Worm (Caenorhabditis elegans): Measurements from ENCODE around the gene eif-3.B.

Gene eif-3.B

DNA sequence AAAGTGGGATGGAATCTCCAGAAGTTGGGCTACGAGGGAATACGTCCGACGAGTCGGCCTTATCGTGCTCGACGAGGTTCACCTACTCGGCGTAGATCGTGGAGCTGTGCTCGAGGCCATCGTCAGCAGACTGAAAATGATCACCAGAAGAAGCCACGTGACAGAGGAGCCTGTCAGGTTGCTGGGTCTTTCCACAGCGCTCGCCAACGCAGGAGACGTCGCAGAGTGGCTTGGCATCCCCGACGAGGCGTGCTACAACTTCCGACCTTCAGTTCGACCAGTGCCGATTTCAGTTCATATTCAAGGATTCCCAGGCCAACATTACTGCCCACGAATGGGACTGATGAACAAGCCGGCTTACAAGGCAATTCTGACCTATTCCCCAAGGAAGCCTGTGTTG is 24.1 kb upstream of the eif-3.B start:
- no peak for TF ChIP-seq tra-4 (tag; optimal IDR thresholded peaks at IDR 0.05)
- no peak for TF ChIP-seq ets-7 (tag; optimal IDR thresholded peaks at IDR 0.05)
- no peak for TF ChIP-seq F13C5.2 (tag; optimal IDR thresholded peaks at IDR 0.05)
- TF ChIP-seq hmbx-1 (tag; optimal IDR thresholded peaks at IDR 0.05) = no peak
- TF ChIP-seq hnd-1 (tag; optimal IDR thresholded peaks at IDR 0.05) = no peak
- TF ChIP-seq scrt-1 (GFP tag; IDR thresholded peaks at IDR 0.05) = no peak
- TF ChIP-seq tbx-37 (GFP tag; conservative IDR thresholded peaks at IDR 0.05) = no peak
- no peak for TF ChIP-seq hmg-4 (GFP tag; optimal IDR thresholded peaks at IDR 0.05)
- no peak for TF ChIP-seq B0310.2 (tag; optimal IDR thresholded peaks at IDR 0.05)
- no peak for TF ChIP-seq aly-1 (tag; optimal IDR thresholded peaks at IDR 0.05)
- TF ChIP-seq sea-1 (GFP tag; conservative IDR thresholded peaks at IDR 0.05) = no peak
- TF ChIP-seq ceh-13 (GFP tag; optimal IDR thresholded peaks at IDR 0.05) = no peak
- no peak for TF ChIP-seq flt-1 (GFP tag; IDR thresholded peaks at IDR 0.05)
- no peak for TF ChIP-seq tbx-11 (GFP tag; IDR thresholded peaks at IDR 0.05)
- TF ChIP-seq ama-1 (optimal IDR thresholded peaks at IDR 0.05) = no peak
- TF ChIP-seq pes-1 (GFP tag; IDR thresholded peaks at IDR 0.05) = no peak
- TF ChIP-seq ceh-36 (tag; optimal IDR thresholded peaks at IDR 0.05) = no peak

DNA sequence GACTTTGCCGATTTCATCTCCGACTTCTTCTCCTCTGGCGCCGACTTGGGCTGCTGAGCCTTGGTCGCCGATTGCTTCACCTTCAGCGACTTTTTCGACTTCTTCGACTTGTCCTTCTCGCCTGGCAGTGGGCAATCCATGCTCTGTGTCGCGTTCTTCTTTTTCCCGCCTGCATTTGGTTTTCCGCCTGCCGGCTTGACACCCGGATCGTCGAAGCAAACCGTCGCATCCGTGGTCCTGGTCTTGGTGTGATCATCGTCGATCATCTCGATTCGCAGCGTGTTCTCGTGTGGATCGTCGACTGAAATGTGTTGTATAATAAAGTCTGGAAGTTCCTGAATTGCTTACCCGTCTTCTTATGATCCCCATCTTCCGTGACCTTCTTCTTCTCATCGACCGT is 23.1 kb upstream of the eif-3.B start:
- TF ChIP-seq hmg-4 (GFP tag; optimal IDR thresholded peaks at IDR 0.05) (no peak), aly-1 (tag; optimal IDR thresholded peaks at IDR 0.05) (no peak), hmbx-1 (tag; optimal IDR thresholded peaks at IDR 0.05) (no peak), ama-1 (optimal IDR thresholded peaks at IDR 0.05) (no peak), tbx-37 (GFP tag; conservative IDR thresholded peaks at IDR 0.05) (no peak), scrt-1 (GFP tag; IDR thresholded peaks at IDR 0.05) (no peak), B0310.2 (tag; optimal IDR thresholded peaks at IDR 0.05) (no peak), ceh-36 (tag; optimal IDR thresholded peaks at IDR 0.05) (no peak), sea-1 (GFP tag; conservative IDR thresholded peaks at IDR 0.05) (no peak), pes-1 (GFP tag; IDR thresholded peaks at IDR 0.05) (no peak), tbx-11 (GFP tag; IDR thresholded peaks at IDR 0.05) (no peak), ets-7 (tag; optimal IDR thresholded peaks at IDR 0.05) (no peak), F13C5.2 (tag; optimal IDR thresholded peaks at IDR 0.05) (no peak), flt-1 (GFP tag; IDR thresholded peaks at IDR 0.05) (no peak), tra-4 (tag; optimal IDR thresholded peaks at IDR 0.05) (no peak), hnd-1 (tag; optimal IDR thresholded peaks at IDR 0.05) (no peak), ceh-13 (GFP tag; optimal IDR thresholded peaks at IDR 0.05) (no peak)

DNA sequence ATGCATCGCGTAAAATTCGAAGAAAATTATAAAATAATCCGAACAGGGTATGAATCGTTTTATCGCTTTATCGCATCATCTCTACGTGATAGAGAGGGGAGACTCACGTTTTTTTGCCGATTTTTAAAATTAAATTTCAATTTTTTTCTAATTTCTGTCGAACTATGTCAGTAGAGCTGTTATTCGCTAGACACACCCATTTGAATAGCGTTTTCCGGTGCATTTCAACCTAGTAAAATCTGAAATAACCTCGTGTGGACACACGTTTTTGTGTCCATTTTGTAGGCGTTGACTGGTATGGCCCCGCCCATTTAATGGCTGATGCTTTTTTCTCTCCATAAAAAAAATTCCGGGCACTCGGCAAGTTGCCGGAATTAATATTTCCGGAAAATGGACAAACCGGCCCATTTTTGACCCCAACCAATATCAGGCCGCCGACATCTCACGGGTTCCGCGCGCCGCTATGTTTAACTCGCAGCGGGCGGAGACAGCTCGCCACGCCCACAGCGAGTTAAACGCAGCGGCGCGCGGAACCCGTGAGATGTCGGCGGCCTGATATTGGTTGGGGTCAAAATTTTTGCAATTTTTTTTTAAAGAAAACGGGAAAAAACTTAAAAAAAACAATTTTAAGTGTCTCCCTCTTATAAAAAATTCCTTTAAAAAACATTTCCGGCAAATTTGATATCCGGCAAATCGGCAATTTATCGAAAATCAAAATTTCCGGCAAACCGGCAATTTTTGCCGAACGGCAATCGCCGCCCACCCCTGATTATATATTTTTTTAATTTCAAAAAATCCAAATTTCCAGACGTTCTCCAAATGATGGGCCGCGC is 22.0 kb upstream of the eif-3.B start, which contains the start of gene Y54E2A.7:
Y54E2A.7 (minus strand) TSS at position 51 of the 833 bp plus-strand sequence.
- no peak for TF ChIP-seq ceh-36 (tag; optimal IDR thresholded peaks at IDR 0.05)

DNA sequence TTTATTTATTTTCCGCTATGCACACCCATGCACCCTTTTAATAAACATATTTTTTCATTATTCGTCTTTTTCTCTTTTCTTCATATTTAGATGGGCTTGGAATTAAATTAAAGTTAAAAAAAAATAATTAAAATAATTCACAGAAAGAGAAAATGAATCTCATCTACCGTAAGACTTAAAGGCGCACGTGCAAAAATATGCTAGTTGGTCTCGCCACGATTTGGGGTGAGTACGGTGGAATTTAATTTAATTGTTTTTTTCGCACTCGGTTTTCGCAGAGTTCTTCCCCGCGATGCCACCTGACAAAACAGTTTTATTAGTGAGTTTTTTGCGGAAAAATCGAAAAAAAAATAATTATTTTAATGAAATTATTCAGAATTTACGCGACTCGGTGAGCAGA is 17.1 kb upstream of the eif-3.B start, which contains the start of gene Y54E2A.8:
Y54E2A.8 (plus strand) TSS at position 254 of the 400 bp plus-strand sequence.
- TF ChIP-seq scrt-1 (GFP tag; IDR thresholded peaks at IDR 0.05) (no peak), ceh-36 (tag; optimal IDR thresholded peaks at IDR 0.05) (no peak), flt-1 (GFP tag; IDR thresholded peaks at IDR 0.05) (no peak), B0310.2 (tag; optimal IDR thresholded peaks at IDR 0.05) (no peak), tbx-37 (GFP tag; conservative IDR thresholded peaks at IDR 0.05) (no peak), sea-1 (GFP tag; conservative IDR thresholded peaks at IDR 0.05) (no peak), tra-4 (tag; optimal IDR thresholded peaks at IDR 0.05) (no peak), ceh-13 (GFP tag; optimal IDR thresholded peaks at IDR 0.05) (no peak), tbx-11 (GFP tag; IDR thresholded peaks at IDR 0.05) (no peak), aly-1 (tag; optimal IDR thresholded peaks at IDR 0.05) (no peak), pes-1 (GFP tag; IDR thresholded peaks at IDR 0.05) (no peak), ets-7 (tag; optimal IDR thresholded peaks at IDR 0.05) (no peak), hnd-1 (tag; optimal IDR thresholded peaks at IDR 0.05) (no peak), F13C5.2 (tag; optimal IDR thresholded peaks at IDR 0.05) (no peak), hmbx-1 (tag; optimal IDR thresholded peaks at IDR 0.05) (no peak), hmg-4 (GFP tag; optimal IDR thresholded peaks at IDR 0.05) (no peak), ama-1 (optimal IDR thresholded peaks at IDR 0.05) (no peak)

DNA sequence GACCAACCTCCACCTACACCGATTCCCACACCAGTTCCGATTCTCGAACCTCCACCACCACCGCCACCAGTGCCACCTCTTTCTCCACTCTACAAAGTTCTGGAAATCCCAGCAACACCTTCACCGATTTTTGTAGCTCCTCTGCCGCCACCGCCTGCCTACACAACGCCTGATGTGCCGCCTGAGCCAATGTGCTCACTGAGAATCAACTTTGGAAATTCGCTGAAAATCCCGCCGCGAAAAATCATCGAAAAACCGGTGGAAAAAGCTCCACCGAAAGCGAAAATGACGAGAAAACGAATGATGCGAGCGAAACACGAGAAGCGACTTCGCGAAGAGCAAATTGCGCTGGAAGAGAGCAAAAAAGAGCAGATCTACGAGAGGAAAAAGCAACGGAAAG is 15.4 kb upstream of the eif-3.B start:
- TF ChIP-seq ama-1 (optimal IDR thresholded peaks at IDR 0.05) (no peak), hnd-1 (tag; optimal IDR thresholded peaks at IDR 0.05) (no peak), F13C5.2 (tag; optimal IDR thresholded peaks at IDR 0.05) (no peak), pes-1 (GFP tag; IDR thresholded peaks at IDR 0.05) (no peak), flt-1 (GFP tag; IDR thresholded peaks at IDR 0.05) (no peak), hmg-4 (GFP tag; optimal IDR thresholded peaks at IDR 0.05) (no peak), tbx-11 (GFP tag; IDR thresholded peaks at IDR 0.05) (no peak), ceh-36 (tag; optimal IDR thresholded peaks at IDR 0.05) (no peak)

DNA sequence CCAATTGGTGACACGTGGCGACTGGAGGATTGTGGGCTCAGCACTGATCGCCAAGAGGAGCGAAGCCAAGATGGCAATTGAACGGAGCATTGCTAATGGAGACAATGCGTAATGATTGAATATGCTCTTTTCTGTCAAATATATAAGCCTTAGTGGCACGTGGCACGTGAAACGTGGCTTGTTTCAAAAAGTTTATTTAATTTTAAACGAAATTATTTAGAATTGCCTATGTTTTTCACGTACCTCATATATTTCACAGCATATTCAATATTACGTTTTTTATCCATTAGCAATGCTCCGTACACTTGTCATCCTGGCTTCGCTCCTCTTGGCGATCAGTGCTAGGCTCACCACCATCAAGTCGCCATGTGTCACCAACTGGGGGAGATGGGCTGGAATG is 9.3 kb upstream of the eif-3.B start, which contains the start of gene Y54E2A.9:
Y54E2A.9 (minus strand) TSS at position 101 of the 400 bp plus-strand sequence.
- TF ChIP-seq flt-1 (GFP tag; IDR thresholded peaks at IDR 0.05) = no peak
- TF ChIP-seq F13C5.2 (tag; optimal IDR thresholded peaks at IDR 0.05) = no peak
- TF ChIP-seq B0310.2 (tag; optimal IDR thresholded peaks at IDR 0.05) = no peak
- no peak for TF ChIP-seq sea-1 (GFP tag; conservative IDR thresholded peaks at IDR 0.05)
- no peak for TF ChIP-seq ets-7 (tag; optimal IDR thresholded peaks at IDR 0.05)
- no peak for TF ChIP-seq aly-1 (tag; optimal IDR thresholded peaks at IDR 0.05)
- TF ChIP-seq tbx-37 (GFP tag; conservative IDR thresholded peaks at IDR 0.05) = no peak
- TF ChIP-seq ceh-13 (GFP tag; optimal IDR thresholded peaks at IDR 0.05) = no peak
- no peak for TF ChIP-seq ama-1 (optimal IDR thresholded peaks at IDR 0.05)
- TF ChIP-seq hmg-4 (GFP tag; optimal IDR thresholded peaks at IDR 0.05) = no peak
- no peak for TF ChIP-seq hnd-1 (tag; optimal IDR thresholded peaks at IDR 0.05)
- TF ChIP-seq pes-1 (GFP tag; IDR thresholded peaks at IDR 0.05) = no peak

DNA sequence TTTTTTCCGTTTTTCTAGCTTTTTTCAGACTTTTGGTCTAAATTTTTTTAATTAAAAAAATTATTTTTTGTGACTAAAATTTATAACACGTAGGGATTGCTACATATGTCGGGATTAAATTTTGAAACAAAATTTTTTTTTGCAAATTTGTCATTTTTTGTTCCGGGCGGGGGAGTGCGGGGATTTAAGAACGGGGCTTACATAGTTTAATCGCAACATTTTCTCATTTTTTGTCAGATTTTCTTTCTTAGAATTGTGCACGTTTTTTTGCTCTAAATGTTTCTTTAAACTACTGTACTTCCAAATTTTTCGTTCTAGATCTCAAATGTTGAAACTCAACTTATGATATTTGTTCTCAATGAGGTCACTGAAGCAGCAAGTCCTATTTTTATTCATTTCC is 4.5 kb upstream of the eif-3.B start, which contains the start of gene Y54E2A.10:
Y54E2A.10 (plus strand) TSS at position 301 of the 400 bp plus-strand sequence.
- TF ChIP-seq tra-4 (tag; optimal IDR thresholded peaks at IDR 0.05) (no peak), scrt-1 (GFP tag; IDR thresholded peaks at IDR 0.05) (no peak), sea-1 (GFP tag; conservative IDR thresholded peaks at IDR 0.05) (no peak), F13C5.2 (tag; optimal IDR thresholded peaks at IDR 0.05) (no peak), tbx-11 (GFP tag; IDR thresholded peaks at IDR 0.05) (no peak), tbx-37 (GFP tag; conservative IDR thresholded peaks at IDR 0.05) (no peak), ceh-13 (GFP tag; optimal IDR thresholded peaks at IDR 0.05) (no peak), pes-1 (GFP tag; IDR thresholded peaks at IDR 0.05) (no peak), aly-1 (tag; optimal IDR thresholded peaks at IDR 0.05) (no peak), hmg-4 (GFP tag; optimal IDR thresholded peaks at IDR 0.05) (no peak)
